Worm (Caenorhabditis elegans) whole organism, young adult: ENCODE results near the gene Y17G9A.2.

Experiments used
- C17E4.6 ChIP-seq: fragments of 200-800 bp; sonication (Bioruptor generic); IDR thresholded peaks from 2 replicates; pipeline ENCODE4 v1.3.6; 2022; ENCODE audit warnings: missing genetic modification reagents, missing genetic modification characterization, missing compliant biosample characterization
- F33H1.4 ChIP-seq: fragments of 200-800 bp; sonication (Bioruptor generic); IDR thresholded peaks from 2 replicates; pipeline ENCODE4 v1.3.6; 2022; ENCODE audit warnings: missing genetic modification reagents, missing genetic modification characterization, missing compliant biosample characterization
- F37B4.10 ChIP-seq: fragments of 200-800 bp; sonication (Bioruptor generic); IDR thresholded peaks from 2 replicates; pipeline ENCODE4 v1.3.6; 2022; ENCODE audit warnings: missing genetic modification characterization, missing compliant biosample characterization
- F39B2.1 ChIP-seq: fragments of 200-800 bp; sonication (Bioruptor generic); IDR thresholded peaks from 2 replicates; pipeline ENCODE4 v1.3.6; 2022; ENCODE audit warnings: missing genetic modification reagents, missing genetic modification characterization, missing compliant biosample characterization
- F49E8.2 ChIP-seq: sonication (generic microtip); optimal IDR thresholded peaks from 3 replicates; lab custom pipeline; 2017; ENCODE audit warnings: missing genetic modification characterization, mild to moderate bottlenecking, missing compliant biosample characterization, antibody characterized with exemption, moderate library complexity; ENCODE audit not compliant: insufficient read depth
- F55B11.4 ChIP-seq: sonication (generic microtip); optimal IDR thresholded peaks from 2 replicates; lab custom pipeline; 2016; ENCODE audit warnings: missing compliant biosample characterization, missing genetic modification characterization, borderline replicate concordance; ENCODE audit not compliant: insufficient read depth
- T07F8.4 ChIP-seq: sonication (generic microtip); optimal IDR thresholded peaks from 2 replicates; lab custom pipeline; 2016; ENCODE audit warnings: mild to moderate bottlenecking, missing genetic modification characterization, moderate library complexity, missing compliant biosample characterization
- T26A5.8 ChIP-seq: sonication (generic microtip); optimal IDR thresholded peaks from 2 replicates; lab custom pipeline; 2016; ENCODE audit warnings: missing genetic modification characterization, missing compliant biosample characterization
- ZK185.1 ChIP-seq: sonication (generic microtip); optimal IDR thresholded peaks from 2 replicates; lab custom pipeline; 2016; ENCODE audit warnings: mild to moderate bottlenecking, missing genetic modification characterization, missing compliant biosample characterization; ENCODE audit not compliant: poor library complexity, severe bottlenecking
- aptf-2 ChIP-seq: fragments of 200-800 bp; sonication (Bioruptor generic); conservative IDR thresholded peaks from 2 replicates; pipeline ENCODE4 v1.3.6; 2022; ENCODE audit warnings: missing genetic modification reagents, missing genetic modification characterization, missing compliant biosample characterization
- attf-5 ChIP-seq: fragments of 200-800 bp; sonication (Bioruptor generic); optimal IDR thresholded peaks from 2 replicates; lab custom pipeline; 2018; ENCODE audit warnings: mild to moderate bottlenecking, missing genetic modification characterization, missing compliant biosample characterization
- attf-6 ChIP-seq: fragments of 200-800 bp; sonication (Bioruptor generic); IDR thresholded peaks from 2 replicates; pipeline ENCODE4 v1.3.6; 2022; ENCODE audit warnings: missing genetic modification reagents, missing genetic modification characterization, missing compliant biosample characterization
- ccch-3 ChIP-seq: fragments of 200-800 bp; sonication (Bioruptor generic); optimal IDR thresholded peaks from 2 replicates; lab custom pipeline; 2018; ENCODE audit warnings: mild to moderate bottlenecking, missing genetic modification characterization, missing compliant biosample characterization
- ceh-40 ChIP-seq: fragments of 200-800 bp; sonication (Bioruptor generic); IDR thresholded peaks from 2 replicates; pipeline ENCODE4 v1.3.6; 2022; ENCODE audit warnings: missing genetic modification characterization, missing compliant biosample characterization
- dox-1 ChIP-seq: fragments of 200-800 bp; sonication (Bioruptor generic); IDR thresholded peaks from 2 replicates; pipeline ENCODE4 v1.3.6; 2022; ENCODE audit warnings: missing genetic modification reagents, missing genetic modification characterization, missing compliant biosample characterization
- dpl-1 ChIP-seq: fragments of 150-350 bp; optimal IDR thresholded peaks from 2 replicates; lab custom pipeline; 2014; ENCODE audit warnings: missing biosample characterization, missing genetic modification reagents, missing genetic modification characterization
- efl-1 ChIP-seq: fragments of 150-350 bp; optimal IDR thresholded peaks from 2 replicates; lab custom pipeline; 2014; ENCODE audit warnings: missing biosample characterization, missing genetic modification reagents, missing genetic modification characterization
- egrh-3 ChIP-seq: fragments of 200-800 bp; sonication (Bioruptor generic); IDR thresholded peaks from 2 replicates; pipeline ENCODE4 v1.3.6; 2022; ENCODE audit warnings: missing genetic modification reagents, missing genetic modification characterization, missing compliant biosample characterization
- gei-17 ChIP-seq: fragments of 200-800 bp; sonication (Bioruptor generic); optimal IDR thresholded peaks from 2 replicates; lab custom pipeline; 2018; ENCODE audit warnings: mild to moderate bottlenecking, missing genetic modification characterization, missing compliant biosample characterization
- hrde-1 ChIP-seq: sonication (generic microtip); optimal IDR thresholded peaks from 2 replicates; lab custom pipeline; 2016; ENCODE audit warnings: missing genetic modification characterization, mild to moderate bottlenecking, missing compliant biosample characterization, moderate library complexity, missing genotype, missing genetic modification reagents, borderline replicate concordance
- hsf-1 ChIP-seq: fragments of 200-800 bp; sonication (Bioruptor generic); IDR thresholded peaks from 2 replicates; pipeline ENCODE4 v1.3.6; 2022; ENCODE audit warnings: missing genetic modification reagents, missing genetic modification characterization, missing compliant biosample characterization
- lin-40 ChIP-seq: sonication (generic microtip); optimal IDR thresholded peaks from 2 replicates; lab custom pipeline; 2016; ENCODE audit warnings: missing genetic modification characterization, mild to moderate bottlenecking, missing compliant biosample characterization, missing genotype, missing genetic modification reagents
- madf-8 ChIP-seq: fragments of 200-800 bp; sonication (Bioruptor generic); conservative IDR thresholded peaks from 2 replicates; pipeline ENCODE4 v1.3.6; 2022; ENCODE audit warnings: missing genetic modification reagents, missing genetic modification characterization, missing compliant biosample characterization
- mxl-1 ChIP-seq: sonication (generic microtip); optimal IDR thresholded peaks from 2 replicates; lab custom pipeline; 2016; ENCODE audit warnings: missing genetic modification characterization, missing compliant biosample characterization
- nhr-120 ChIP-seq: fragments of 200-800 bp; sonication (Bioruptor generic); IDR thresholded peaks from 2 replicates; pipeline ENCODE4 v1.3.6; 2022; ENCODE audit warnings: missing genetic modification characterization, missing compliant biosample characterization
- sea-2 ChIP-seq: fragments of 200-800 bp; sonication (Bioruptor generic); IDR thresholded peaks from 2 replicates; pipeline ENCODE4 v1.3.6; 2022; ENCODE audit warnings: missing genetic modification characterization, missing compliant biosample characterization
- sptf-2 ChIP-seq: fragments of 200-800 bp; sonication (Bioruptor generic); optimal IDR thresholded peaks from 2 replicates; lab custom pipeline; 2018; ENCODE audit warnings: mild to moderate bottlenecking, missing genetic modification characterization, missing compliant biosample characterization
- unc-130 ChIP-seq: sonication (generic microtip); optimal IDR thresholded peaks from 2 replicates; lab custom pipeline; 2016; ENCODE audit warnings: missing genetic modification reagents, missing genetic modification characterization, missing compliant biosample characterization
- xnd-1 ChIP-seq: sonication (generic microtip); optimal IDR thresholded peaks from 2 replicates; lab custom pipeline; 2016; ENCODE audit warnings: missing genotype, missing genetic modification reagents, missing genetic modification characterization, missing compliant biosample characterization
- zim-3 ChIP-seq: sonication (generic microtip); optimal IDR thresholded peaks from 2 replicates; lab custom pipeline; 2017; ENCODE audit warnings: mild to moderate bottlenecking, missing genetic modification characterization, moderate library complexity, missing compliant biosample characterization
- ztf-18 ChIP-seq: sonication (generic microtip); optimal IDR thresholded peaks from 2 replicates; lab custom pipeline; 2016; ENCODE audit warnings: missing genotype, mild to moderate bottlenecking, missing genetic modification characterization, missing compliant biosample characterization
- ztf-26 ChIP-seq: sonication (generic microtip); optimal IDR thresholded peaks from 2 replicates; lab custom pipeline; 2017; ENCODE audit warnings: missing genetic modification characterization, missing compliant biosample characterization

Y17G9A.2 gene

ce11 chrIV:4856195-4856594, at the start of gene Y17G9A.2:
Gene Y17G9A.2, minus strand, starts transcription at chrIV:4856295.
- TF ChIP-seq F37B4.10 (GFP tag; lab: Robert Waterston, UW) (no peak), madf-8 (GFP tag; lab: Robert Waterston, UW) (no peak), mxl-1 (no peak), C17E4.6 (GFP tag; lab: Robert Waterston, UW) (no peak), hrde-1 (tag; lab: Kevin White, UChicago) (no peak), xnd-1 (tag; lab: Kevin White, UChicago) (no peak), ztf-26 (tag; lab: Kevin White, UChicago) (no peak)

- no peak for TF ChIP-seq ceh-40 (GFP tag; lab: Robert Waterston, UW)
- TF ChIP-seq efl-1 = no peak
- TF ChIP-seq F55B11.4 = no peak
- no peak for TF ChIP-seq attf-6 (GFP tag; lab: Robert Waterston, UW)
- TF ChIP-seq F33H1.4 (GFP tag; lab: Robert Waterston, UW) = no peak
- no peak for TF ChIP-seq T26A5.8 (tag; lab: Kevin White, UChicago)
- no peak for TF ChIP-seq unc-130
- no peak for TF ChIP-seq aptf-2 (GFP tag; lab: Robert Waterston, UW)
Observed at ce11 chrIV:4905645-4906135, 49.6 kb upstream of the Y17G9A.2 start, which contains the start of gene T08B6.4. Gene T08B6.4, plus strand, starts transcription at chrIV:4905695.

ce11 chrIV:4903961-4904360, 47.9 kb upstream of the Y17G9A.2 start, which contains the start of gene str-161:
Gene str-161, minus strand, starts transcription at chrIV:4904061.
- TF ChIP-seq attf-5 (GFP tag; lab: Kevin White, UChicago) = no peak
- no peak for TF ChIP-seq T07F8.4 (tag; lab: Kevin White, UChicago)
- TF ChIP-seq lin-40 (tag; lab: Kevin White, UChicago) = no peak
- no peak for TF ChIP-seq gei-17
- no peak for TF ChIP-seq dox-1 (GFP tag; lab: Robert Waterston, UW)
- TF ChIP-seq T26A5.8 (tag; lab: Kevin White, UChicago) = no peak
- no peak for TF ChIP-seq egrh-3 (GFP tag; lab: Robert Waterston, UW)
- TF ChIP-seq xnd-1 (tag; lab: Kevin White, UChicago) = no peak
- TF ChIP-seq, all 124 proteins: peak for 0

- TF ChIP-seq hsf-1 = peak; percentile 92
Observed at ce11 chrIV:4898157-4898556, 42.1 kb upstream of the Y17G9A.2 start.

- TF ChIP-seq hsf-1 = peak; percentile 95
Observed at ce11 chrIV:4897707-4898106, 41.6 kb upstream of the Y17G9A.2 start.

ce11 chrIV:4890543-4890942, 34.4 kb upstream of the Y17G9A.2 start, which contains the start of gene T08B6.9:
Gene T08B6.9, plus strand, starts transcription at chrIV:4890843.
- TF ChIP-seq zim-3 (tag; lab: Kevin White, UChicago) (no peak), nhr-120 (GFP tag; lab: Robert Waterston, UW) (no peak), dpl-1 (GFP tag; lab: Kevin White, UChicago) (no peak), hsf-1 (no peak), sea-2 (no peak), ZK185.1 (tag; lab: Kevin White, UChicago) (no peak), ztf-18 (no peak), F49E8.2 (tag; lab: Kevin White, UChicago) (no peak), ccch-3 (GFP tag; lab: Kevin White, UChicago) (no peak), F39B2.1 (GFP tag; lab: Robert Waterston, UW) (no peak), sptf-2 (no peak)
- TF ChIP-seq, all 124 proteins: peak for 0
